Fruit fly (Drosophila melanogaster): ENCODE data around the gene CG45690.

The CG45690 gene

DNA sequence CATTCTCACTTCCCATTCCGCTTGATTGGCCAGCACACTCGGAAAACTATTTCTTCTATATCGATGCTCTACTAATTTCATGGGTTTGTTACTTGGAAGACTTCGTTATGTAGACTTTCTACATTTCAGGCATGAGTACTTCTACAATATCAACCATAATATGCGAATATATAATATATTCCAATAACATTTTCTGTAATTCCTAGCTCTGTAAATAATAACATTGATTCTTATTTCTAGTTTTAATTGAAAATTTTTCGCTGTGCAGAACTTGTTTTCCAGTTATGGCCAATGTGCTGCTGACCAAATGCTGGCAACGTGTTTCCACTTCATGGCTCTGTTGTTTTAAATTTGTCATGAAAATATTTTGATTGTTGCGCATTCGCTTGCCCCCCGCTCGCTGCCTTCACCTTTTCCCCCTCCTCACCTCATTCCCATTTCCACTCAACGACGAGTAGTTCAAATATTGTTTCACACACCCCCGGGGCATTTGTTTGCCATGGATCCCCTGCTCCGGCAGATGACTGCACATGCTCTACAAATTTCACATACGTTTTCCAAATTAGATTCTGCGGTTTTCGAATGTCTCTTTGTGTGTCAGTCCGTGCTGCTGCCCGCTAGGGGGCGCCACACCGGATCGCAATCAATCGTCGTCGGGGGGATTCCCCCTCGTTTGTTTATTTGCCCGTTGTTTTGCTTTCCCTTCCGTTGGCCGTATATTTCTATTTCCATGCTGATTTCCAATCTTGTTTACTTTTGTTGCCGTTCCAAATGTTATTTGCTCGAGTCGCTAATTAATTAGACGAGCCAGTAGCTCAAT, 43.2 kb upstream of the CG45690 start (continued):
- TF ChIP-seq CG1621 (tag; optimal IDR thresholded peaks at IDR 0.05) (no peak), CG11762 (GFP tag; optimal IDR thresholded peaks at IDR 0.05; ENCODE audit: insufficient read depth) (no peak), CG3919 (GFP tag; optimal IDR thresholded peaks at IDR 0.05) (no peak), CG16779 (tag; optimal IDR thresholded peaks at IDR 0.05) (no peak), Lpt (GFP tag; optimal IDR thresholded peaks at IDR 0.05) (no peak), fd85E (GFP tag; optimal IDR thresholded peaks at IDR 0.05) (no peak), CG3032 (tag; optimal IDR thresholded peaks at IDR 0.05) (peak; percentile 26), CG8319 (GFP tag; optimal IDR thresholded peaks at IDR 0.05) (no peak), cyc (GFP tag; optimal IDR thresholded peaks at IDR 0.05) (no peak), Ets21C (GFP tag; optimal IDR thresholded peaks at IDR 0.05) (no peak), achi (GFP tag; optimal IDR thresholded peaks at IDR 0.05) (peak; percentile 20), CG6808 (GFP tag; optimal IDR thresholded peaks at IDR 0.05) (peak; percentile 5), Ets96B (tag; optimal IDR thresholded peaks at IDR 0.05) (peak; percentile 16), lz (GFP tag; optimal IDR thresholded peaks at IDR 0.05) (no peak), CG6276 (GFP tag; optimal IDR thresholded peaks at IDR 0.05) (peak; percentile 23), CG6854 (GFP tag; optimal IDR thresholded peaks at IDR 0.05) (no peak), Hr38 (GFP tag; optimal IDR thresholded peaks at IDR 0.05) (no peak), net (GFP tag; optimal IDR thresholded peaks at IDR 0.05) (no peak), Eip93F (GFP tag; optimal IDR thresholded peaks at IDR 0.05) (no peak), svp (GFP tag) (no peak), vri (GFP tag; optimal IDR thresholded peaks at IDR 0.05) (no peak), OdsH (GFP tag; optimal IDR thresholded peaks at IDR 0.05) (peak; percentile 28), CG8119 (GFP tag; IDR thresholded peaks at IDR 0.05) (no peak), acj6 (GFP tag; optimal IDR thresholded peaks at IDR 0.05) (peak; percentile 17), Sox14 (GFP tag; optimal IDR thresholded peaks at IDR 0.05) (no peak), spab (GFP tag; optimal IDR thresholded peaks at IDR 0.05) (no peak), Eip78C (GFP tag) (peak; percentile 61), ss (GFP tag; optimal IDR thresholded peaks at IDR 0.05) (no peak), CG34406 (GFP tag; optimal IDR thresholded peaks at IDR 0.05) (no peak), CG8632 (GFP tag; optimal IDR thresholded peaks at IDR 0.05) (no peak), CG4318 (GFP tag; optimal IDR thresholded peaks at IDR 0.05) (no peak), esn (GFP tag; optimal IDR thresholded peaks at IDR 0.05) (peak; percentile 3), CG32006 (GFP tag; optimal IDR thresholded peaks at IDR 0.05) (peak; percentile 45), fd59A (GFP tag; optimal IDR thresholded peaks at IDR 0.05) (no peak)

DNA sequence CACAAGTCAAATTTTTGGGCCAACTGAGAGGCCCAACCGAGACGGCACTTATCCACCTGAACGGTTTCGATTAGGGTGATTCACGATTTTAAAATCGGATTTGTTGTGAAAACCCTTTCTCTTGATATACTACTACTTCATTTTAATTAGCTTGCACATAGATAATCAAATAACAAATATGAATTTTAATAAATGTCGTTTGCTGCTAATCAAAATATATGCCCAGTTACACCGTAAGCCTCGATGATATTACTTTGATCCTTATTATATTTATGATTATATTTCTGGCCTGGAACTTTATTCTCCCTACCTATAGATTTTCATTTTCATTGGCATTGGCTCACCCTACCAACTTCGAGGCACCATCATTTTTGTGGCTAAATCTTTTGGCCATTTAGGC, 42.2 kb upstream of the CG45690 start:
- TF ChIP-seq Eip93F (GFP tag; optimal IDR thresholded peaks at IDR 0.05) (no peak), dsx (GFP tag; optimal IDR thresholded peaks at IDR 0.05; ENCODE audit: poor library complexity, severe bottlenecking) (peak; percentile 40), CG6792 (GFP tag; optimal IDR thresholded peaks at IDR 0.05) (peak; percentile 67), CG34406 (GFP tag; optimal IDR thresholded peaks at IDR 0.05) (peak; percentile 71), CG32006 (GFP tag; optimal IDR thresholded peaks at IDR 0.05) (peak; percentile 54), eg (GFP tag; IDR thresholded peaks at IDR 0.05) (peak; percentile 49; the same call in 2 of the 3 replicates), acj6 (GFP tag; optimal IDR thresholded peaks at IDR 0.05) (peak; percentile 66), CG6854 (GFP tag; optimal IDR thresholded peaks at IDR 0.05) (peak; percentile 37), CG6808 (GFP tag; optimal IDR thresholded peaks at IDR 0.05) (peak; percentile 42), CG8319 (GFP tag; optimal IDR thresholded peaks at IDR 0.05) (peak; percentile 36), Hr38 (GFP tag; optimal IDR thresholded peaks at IDR 0.05) (no peak), Hr4 (GFP tag; optimal IDR thresholded peaks at IDR 0.05) (peak; percentile 36), CG10631 (GFP tag; optimal IDR thresholded peaks at IDR 0.05) (peak; percentile 63), spab (GFP tag; optimal IDR thresholded peaks at IDR 0.05) (peak; percentile 52), Met (GFP tag; optimal IDR thresholded peaks at IDR 0.05) (peak; percentile 79), Gug (GFP tag; IDR thresholded peaks at IDR 0.05) (no peak), Ets96B (tag; optimal IDR thresholded peaks at IDR 0.05) (peak; percentile 59), cyc (GFP tag; optimal IDR thresholded peaks at IDR 0.05) (peak; percentile 48), Blimp-1 (GFP tag; optimal IDR thresholded peaks at IDR 0.05) (peak; percentile 50), CG7368 (GFP tag; optimal IDR thresholded peaks at IDR 0.05) (peak; percentile 30), CG6163 (GFP tag; IDR thresholded peaks at IDR 0.05) (peak; percentile 48; the same call in 1 of the 3 replicates), Ets21C (GFP tag; optimal IDR thresholded peaks at IDR 0.05) (peak; percentile 39), esn (GFP tag; optimal IDR thresholded peaks at IDR 0.05) (peak; percentile 79), fd59A (GFP tag; optimal IDR thresholded peaks at IDR 0.05) (peak; percentile 56), OdsH (GFP tag; optimal IDR thresholded peaks at IDR 0.05) (peak; percentile 69), CG31627 (GFP tag; optimal IDR thresholded peaks at IDR 0.05) (peak; percentile 55), CG11762 (GFP tag; optimal IDR thresholded peaks at IDR 0.05; ENCODE audit: insufficient read depth) (peak; percentile 18), vri (GFP tag; optimal IDR thresholded peaks at IDR 0.05) (peak; percentile 62), fkh (GFP tag; optimal IDR thresholded peaks at IDR 0.05) (no peak), net (GFP tag; optimal IDR thresholded peaks at IDR 0.05) (peak; percentile 62), CG3919 (GFP tag; optimal IDR thresholded peaks at IDR 0.05) (peak; percentile 62), fd85E (GFP tag; optimal IDR thresholded peaks at IDR 0.05) (no peak)
